Worm (Caenorhabditis elegans) whole organism, L4 larva: Measurements from ENCODE around the gene C17C3.9.

Experiments used
- F49E8.2 ChIP-seq: sonication (generic microtip); optimal IDR thresholded peaks from 2 replicates; lab custom pipeline; 2016; ENCODE audit warnings: missing compliant biosample characterization, mild to moderate bottlenecking, missing genetic modification characterization, borderline replicate concordance
- T20F7.1 ChIP-seq: fragments of 200-800 bp; sonication (Bioruptor generic); optimal IDR thresholded peaks from 2 replicates; lab custom pipeline; 2018; ENCODE audit warnings: mild to moderate bottlenecking, missing genetic modification characterization, missing compliant biosample characterization
- T26A8.4 ChIP-seq: fragments of 200-800 bp; sonication (Bioruptor generic); IDR thresholded peaks from 2 replicates; pipeline ENCODE4 v1.3.6; 2022; ENCODE audit warnings: missing genetic modification characterization, missing compliant biosample characterization
- Y105C5A.15 ChIP-seq: fragments of 200-800 bp; sonication (Bioruptor generic); IDR thresholded peaks from 2 replicates; pipeline ENCODE4 v1.3.6; 2022; ENCODE audit warnings: missing genetic modification characterization, missing compliant biosample characterization
- Y48G9A.11 ChIP-seq: fragments of 200-800 bp; sonication (Bioruptor generic); IDR thresholded peaks from 2 replicates; pipeline ENCODE4 v1.3.6; 2022; ENCODE audit warnings: missing genetic modification reagents, missing genetic modification characterization, missing compliant biosample characterization
- Y5F2A.4 ChIP-seq: fragments of 200-800 bp; sonication (Bioruptor generic); optimal IDR thresholded peaks from 2 replicates; lab custom pipeline; 2018; ENCODE audit warnings: mild to moderate bottlenecking, missing genetic modification characterization, missing compliant biosample characterization
- Y75B8A.6 ChIP-seq: fragments of 200-800 bp; sonication (Bioruptor generic); IDR thresholded peaks from 2 replicates; pipeline ENCODE4 v1.3.6; 2022; ENCODE audit warnings: missing genetic modification reagents, missing genetic modification characterization, missing compliant biosample characterization
- aha-1 ChIP-seq: fragments of 150-350 bp; peaks from one replicate; lab custom pipeline; 2014; ENCODE audit warnings: missing biosample characterization, missing genetic modification characterization
- aly-2 ChIP-seq: sonication (generic microtip); optimal IDR thresholded peaks from 2 replicates; lab custom pipeline; 2018; ENCODE audit warnings: missing biosample characterization, missing genetic modification characterization
- arid-1 ChIP-seq: fragments of 200-800 bp; sonication (Bioruptor generic); conservative IDR thresholded peaks from 2 replicates; pipeline ENCODE4 v1.3.6; 2022; ENCODE audit warnings: missing genetic modification reagents, missing genetic modification characterization, missing compliant biosample characterization
- ceh-20 ChIP-seq: fragments of 200-800 bp; sonication (Bioruptor generic); IDR thresholded peaks from 2 replicates; pipeline ENCODE4 v1.3.6; 2022; ENCODE audit warnings: missing genetic modification reagents, missing genetic modification characterization, missing compliant biosample characterization
- cey-2 ChIP-seq: sonication (generic microtip); optimal IDR thresholded peaks from 3 replicates; lab custom pipeline; 2017; ENCODE audit warnings: missing genetic modification characterization, mild to moderate bottlenecking, missing compliant biosample characterization, antibody characterized with exemption, borderline replicate concordance; ENCODE audit not compliant: insufficient read depth
- ctbp-1 ChIP-seq: fragments of 200-800 bp; sonication (Bioruptor generic); IDR thresholded peaks from 2 replicates; pipeline ENCODE4 v1.3.6; 2022; ENCODE audit warnings: missing genetic modification reagents, missing genetic modification characterization, missing compliant biosample characterization
- daf-12 ChIP-seq: fragments of 150-350 bp; optimal IDR thresholded peaks from 2 replicates; lab custom pipeline; 2014; ENCODE audit warnings: missing biosample characterization, missing genetic modification reagents, missing genetic modification characterization
- daf-16 ChIP-seq, 3 experiments: sonication (generic microtip); optimal IDR thresholded peaks; 2 replicates each; lab custom pipeline; 2016 to 2017; ENCODE audit warnings: missing genetic modification characterization in 3 of 3, missing genetic modification reagents in 3 of 3, mild to moderate bottlenecking in 2 of 3, missing compliant biosample characterization in 2 of 3, missing biosample characterization in 1 of 3, moderate library complexity in 1 of 3
- daf-19 ChIP-seq: fragments of 200-800 bp; sonication (Bioruptor generic); conservative IDR thresholded peaks from 2 replicates; pipeline ENCODE4 v1.3.6; 2022; ENCODE audit warnings: missing genetic modification characterization, missing compliant biosample characterization
- dmd-6 ChIP-seq: fragments of 200-800 bp; sonication (Bioruptor generic); IDR thresholded peaks from 2 replicates; pipeline ENCODE4 v1.3.6; 2022; ENCODE audit warnings: missing genetic modification reagents, missing genetic modification characterization, missing compliant biosample characterization
- dpl-1 ChIP-seq: fragments of 150-350 bp; optimal IDR thresholded peaks from 2 replicates; lab custom pipeline; 2014; ENCODE audit warnings: missing biosample characterization, missing genetic modification reagents, missing genetic modification characterization
- dve-1 ChIP-seq: sonication (generic microtip); optimal IDR thresholded peaks from 2 replicates; lab custom pipeline; 2017; ENCODE audit warnings: antibody characterized with exemption, mild to moderate bottlenecking, missing genetic modification characterization, missing compliant biosample characterization; ENCODE audit not compliant: insufficient read depth
- egl-43 ChIP-seq: fragments of 200-800 bp; sonication (Bioruptor generic); IDR thresholded peaks from 2 replicates; pipeline ENCODE4 v1.3.6; 2022; ENCODE audit warnings: missing genetic modification reagents, missing genetic modification characterization, missing compliant biosample characterization
- gei-8 ChIP-seq: fragments of 200-800 bp; sonication (Bioruptor generic); optimal IDR thresholded peaks from 2 replicates; lab custom pipeline; 2018; ENCODE audit warnings: mild to moderate bottlenecking, missing genetic modification characterization, missing compliant biosample characterization
- hif-1 ChIP-seq, 2 experiments: sonication (generic microtip); optimal IDR thresholded peaks; 2 replicates each; lab custom pipeline; 2016 to 2017; ENCODE audit warnings: missing compliant biosample characterization in 2 of 2, missing genetic modification characterization in 2 of 2, missing genetic modification reagents in 2 of 2, missing genotype in 2 of 2, mild to moderate bottlenecking in 1 of 2
- hlh-11 ChIP-seq: fragments of 200-800 bp; sonication (Bioruptor generic); optimal IDR thresholded peaks from 2 replicates; lab custom pipeline; 2018; ENCODE audit warnings: mild to moderate bottlenecking, missing genetic modification characterization, missing compliant biosample characterization
- hmg-1.1 ChIP-seq: fragments of 200-800 bp; sonication (Bioruptor generic); IDR thresholded peaks from 2 replicates; pipeline ENCODE4 v1.3.6; 2022; ENCODE audit warnings: missing genetic modification reagents, missing genetic modification characterization, missing compliant biosample characterization
- jun-1 ChIP-seq: fragments of 150-350 bp; optimal IDR thresholded peaks from 2 replicates; lab custom pipeline; 2014; ENCODE audit warnings: missing biosample characterization, missing genetic modification reagents, missing genetic modification characterization
- lim-7 ChIP-seq: fragments of 200-800 bp; sonication (Bioruptor generic); IDR thresholded peaks from 2 replicates; pipeline ENCODE4 v1.3.6; 2022; ENCODE audit warnings: missing genetic modification characterization, missing compliant biosample characterization
- lin-38 ChIP-seq: fragments of 200-800 bp; sonication (Bioruptor generic); IDR thresholded peaks from 2 replicates; pipeline ENCODE4 v1.3.6; 2022; ENCODE audit warnings: missing genetic modification reagents, missing genetic modification characterization, missing compliant biosample characterization
- lsy-2 ChIP-seq, 2 experiments: fragments of 150-350 bp in 1 of 2; sonication (generic microtip) in 1 of 2; optimal IDR thresholded peaks; 2 replicates each; lab custom pipeline; 2014 to 2017; ENCODE audit warnings: missing biosample characterization in 2 of 2, missing genetic modification characterization in 2 of 2
- mep-1 ChIP-seq: fragments of 150-350 bp; sonication (generic microtip); optimal IDR thresholded peaks from 3 replicates; lab custom pipeline; 2014; ENCODE audit warnings: missing biosample characterization, missing genetic modification characterization
- mes-2 ChIP-seq: sonication (generic microtip); optimal IDR thresholded peaks from 2 replicates; lab custom pipeline; 2016; ENCODE audit warnings: missing genotype, mild to moderate bottlenecking, missing genetic modification characterization, missing compliant biosample characterization; ENCODE audit not compliant: poor library complexity, severe bottlenecking
- nhr-102 ChIP-seq: sonication (generic microtip); optimal IDR thresholded peaks from 2 replicates; lab custom pipeline; 2016; ENCODE audit warnings: mild to moderate bottlenecking, missing genetic modification characterization, moderate library complexity, missing compliant biosample characterization
- nhr-11 ChIP-seq: fragments of 150-350 bp; optimal IDR thresholded peaks from 2 replicates; lab custom pipeline; 2014; ENCODE audit warnings: missing biosample characterization, missing genetic modification characterization
- nhr-28 ChIP-seq: fragments of 150-350 bp; optimal IDR thresholded peaks from 2 replicates; lab custom pipeline; 2014; ENCODE audit warnings: missing biosample characterization, missing genetic modification characterization
- nhr-77 ChIP-seq: fragments of 150-350 bp; optimal IDR thresholded peaks from 2 replicates; lab custom pipeline; 2014; ENCODE audit warnings: missing biosample characterization, missing genetic modification characterization
- pha-4 ChIP-seq, 2 experiments: fragments of 150-350 bp in 1 of 2; fragments of 200-800 bp in 1 of 2; sonication (Bioruptor generic) in 1 of 2; IDR thresholded peaks in 1 of 2; optimal IDR thresholded peaks in 1 of 2; 2 replicates each; pipeline versions ENCODE4 v1.3.6 to Lab custom; 2014 to 2022; ENCODE audit warnings: missing genetic modification characterization in 2 of 2, missing genetic modification reagents in 2 of 2, missing biosample characterization in 1 of 2, missing compliant biosample characterization in 1 of 2
- php-3 ChIP-seq: fragments of 200-800 bp; sonication (Bioruptor generic); IDR thresholded peaks from 2 replicates; pipeline ENCODE4 v1.3.6; 2022; ENCODE audit warnings: missing genetic modification reagents, missing genetic modification characterization, missing compliant biosample characterization
- set-16 ChIP-seq: fragments of 200-800 bp; sonication (Bioruptor generic); IDR thresholded peaks from 2 replicates; pipeline ENCODE4 v1.3.6; 2022; ENCODE audit warnings: missing genetic modification reagents, missing genetic modification characterization, missing compliant biosample characterization
- spr-1 ChIP-seq: sonication (generic microtip); optimal IDR thresholded peaks from 2 replicates; lab custom pipeline; 2016; ENCODE audit warnings: mild to moderate bottlenecking, missing genetic modification characterization, missing compliant biosample characterization
- spr-3 ChIP-seq: fragments of 200-800 bp; sonication (Bioruptor generic); optimal IDR thresholded peaks from 2 replicates; lab custom pipeline; 2018; ENCODE audit warnings: mild to moderate bottlenecking, missing genetic modification characterization, missing compliant biosample characterization
- tag-97 ChIP-seq: fragments of 200-800 bp; sonication (Bioruptor generic); IDR thresholded peaks from 2 replicates; pipeline ENCODE4 v1.3.6; 2022; ENCODE audit warnings: missing genetic modification characterization, missing compliant biosample characterization
- tra-1 ChIP-seq: fragments of 200-800 bp; sonication (Bioruptor generic); IDR thresholded peaks from 2 replicates; pipeline ENCODE4 v1.3.6; 2022; ENCODE audit warnings: missing genetic modification reagents, missing genetic modification characterization, missing compliant biosample characterization
- unc-130 ChIP-seq: sonication (generic microtip); optimal IDR thresholded peaks from 2 replicates; lab custom pipeline; 2016; ENCODE audit warnings: missing genetic modification reagents, missing genetic modification characterization, missing compliant biosample characterization
- unc-62 ChIP-seq, 3 experiments: fragments of 150-350 bp in 1 of 3; sonication (generic microtip); optimal IDR thresholded peaks in 2 of 3; peaks in 1 of 3; 1 replicate in 1 of 3; 2 replicates in 2 of 3; lab custom pipeline; 2014 to 2017; ENCODE audit warnings: missing biosample characterization in 3 of 3, missing genetic modification characterization in 3 of 3, missing genetic modification reagents in 3 of 3, missing genotype in 1 of 3
- vab-7 ChIP-seq: fragments of 200-800 bp; sonication (Bioruptor generic); IDR thresholded peaks from 2 replicates; pipeline ENCODE4 v1.3.6; 2022; ENCODE audit warnings: missing genetic modification reagents, missing genetic modification characterization, missing compliant biosample characterization
- zfp-3 ChIP-seq: fragments of 200-800 bp; sonication (Bioruptor generic); conservative IDR thresholded peaks from 2 replicates; pipeline ENCODE4 v1.3.6; 2022; ENCODE audit warnings: missing genetic modification reagents, missing genetic modification characterization, missing compliant biosample characterization
- zip-2 ChIP-seq: fragments of 150-350 bp; optimal IDR thresholded peaks from 2 replicates; lab custom pipeline; 2014; ENCODE audit warnings: missing biosample characterization, missing genetic modification characterization
- ztf-7 ChIP-seq: fragments of 150-350 bp; optimal IDR thresholded peaks from 2 replicates; lab custom pipeline; 2014; ENCODE audit warnings: missing biosample characterization, missing genetic modification characterization

The C17C3.9 gene

DNA sequence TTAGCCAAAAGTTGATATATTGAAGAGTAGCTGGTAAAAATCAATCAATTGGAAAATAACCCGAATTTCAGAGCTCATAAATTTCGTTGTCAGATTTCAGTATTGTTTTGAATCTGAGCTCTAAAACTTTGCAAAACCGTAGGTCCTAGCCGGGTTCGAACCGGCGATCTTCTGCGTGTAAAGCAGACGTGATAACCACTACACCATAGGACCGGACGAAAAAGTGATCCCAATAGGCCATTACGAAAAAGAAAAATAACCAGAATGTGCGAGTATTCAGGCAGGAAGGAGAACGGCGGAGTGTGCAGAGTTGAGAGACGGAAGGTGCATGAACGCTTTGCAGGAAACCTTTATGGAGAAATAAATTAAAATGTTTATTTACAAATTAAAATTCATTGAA, 45.0 kb upstream of the C17C3.9 start (continued):
- TF ChIP-seq daf-19 (GFP tag; lab: Robert Waterston, UW) (peak; percentile 84), nhr-28 (tag; lab: Kevin White, UChicago) (peak; percentile 18), spr-1 (tag; lab: Kevin White, UChicago) (peak; percentile 11), F49E8.2 (tag; lab: Kevin White, UChicago) (no peak), vab-7 (GFP tag; lab: Robert Waterston, UW) (peak; percentile 67; the same call in 1 of the 2 replicates), jun-1 (no peak), ztf-7 (peak; percentile 25), T26A8.4 (peak; percentile 50; the same call in 1 of the 2 replicates), zip-2 (peak; percentile 23), nhr-11 (no peak), unc-130 (GFP tag; lab: Kevin White, UChicago) (peak; percentile 51), pha-4 (GFP tag; IDR thresholded peaks at IDR 0.05; lab: Robert Waterston, UW) (peak; percentile 73), pha-4 (tag; optimal IDR thresholded peaks at IDR 0.05; lab: Kevin White, UChicago) (no peak), egl-43 (GFP tag; lab: Robert Waterston, UW) (peak; percentile 90), ctbp-1 (GFP tag; lab: Robert Waterston, UW) (peak; percentile 63; the same call in 1 of the 2 replicates), lim-7 (peak; percentile 77), spr-3 (peak; percentile 40), hmg-1.1 (GFP tag; lab: Robert Waterston, UW) (peak; percentile 80), dmd-6 (GFP tag; lab: Robert Waterston, UW) (peak; percentile 59), aha-1 (peak; percentile 77), php-3 (GFP tag; lab: Robert Waterston, UW) (peak; percentile 57; the same call in 1 of the 2 replicates), dpl-1 (GFP tag; lab: Kevin White, UChicago) (no peak), ceh-20 (GFP tag; lab: Robert Waterston, UW) (peak; percentile 46; the same call in 1 of the 2 replicates), unc-62 (GFP tag; optimal IDR thresholded peaks at IDR 0.05 in 1 of 2; lab: Kevin White, UChicago) (peak in 1 of 2 experiments; percentile 81), unc-62 (tag; optimal IDR thresholded peaks at IDR 0.05; lab: Kevin White, UChicago) (no peak), Y5F2A.4 (peak; percentile 34), mes-2 (tag; lab: Kevin White, UChicago) (peak; percentile 71), tra-1 (GFP tag; lab: Robert Waterston, UW) (peak; percentile 54; the same call in 1 of the 2 replicates), hlh-11 (tag; lab: Kevin White, UChicago) (peak; percentile 46), nhr-77 (peak; percentile 19), arid-1 (GFP tag; lab: Robert Waterston, UW) (peak; percentile 46; the same call in 1 of the 2 replicates), hif-1 (tag; optimal IDR thresholded peaks at IDR 0.05; lab: Kevin White, UChicago) (peak in 1 of 2 experiments; percentile 6), gei-8 (peak; percentile 4)
- TF ChIP-seq, all 104 proteins: peak for 44

DNA sequence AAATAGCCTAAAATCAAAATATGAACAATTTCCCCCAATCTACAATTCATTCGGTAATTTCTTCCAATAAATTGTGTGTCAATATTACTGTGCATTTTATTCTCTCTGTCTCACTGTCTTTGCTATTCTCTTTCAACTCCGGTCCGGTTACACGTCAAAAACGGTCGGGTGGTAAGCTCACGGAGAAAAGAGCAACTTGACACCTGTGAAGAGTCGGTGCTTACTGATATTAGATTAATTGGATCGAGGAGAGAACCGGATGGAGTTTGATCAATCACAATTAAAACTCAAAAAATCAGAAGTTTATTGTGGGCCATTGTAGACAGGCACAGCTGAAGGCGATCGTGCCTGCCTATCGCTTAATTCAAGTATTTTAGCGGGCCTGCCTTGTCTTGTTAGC, 42.8 kb upstream of the C17C3.9 start:
- peak; percentile 56 for TF ChIP-seq aha-1
- no peak for TF ChIP-seq cey-2 (tag; lab: Kevin White, UChicago)
- TF ChIP-seq tra-1 (GFP tag; lab: Robert Waterston, UW), result peak; percentile 21; the same call in 1 of the 2 replicates
- peak; percentile 83; the same call in 1 of the 2 replicates for TF ChIP-seq zfp-3
- no peak for TF ChIP-seq daf-12 (tag; lab: Kevin White, UChicago)
- TF ChIP-seq lin-38, result peak; percentile 28
- 0 out of 2 replicates have a peak, but pooled peaks have one; percentile 15 for TF ChIP-seq ctbp-1 (GFP tag; lab: Robert Waterston, UW)
- TF ChIP-seq set-16 (GFP tag; lab: Robert Waterston, UW), result no peak
- TF ChIP-seq T20F7.1 (GFP tag; lab: Kevin White, UChicago), result peak; percentile 2
- TF ChIP-seq nhr-102 (tag; lab: Kevin White, UChicago), result peak; percentile 64
- TF ChIP-seq mep-1, result peak; percentile 42
- no peak for TF ChIP-seq Y48G9A.11 (GFP tag; lab: Robert Waterston, UW)
- TF ChIP-seq aly-2, result no peak
- TF ChIP-seq lsy-2 (tag; optimal IDR thresholded peaks at IDR 0.05; lab: Kevin White, UChicago), result peak in 1 of 2 experiments; percentile 30
- peak; percentile 3 for TF ChIP-seq zip-2
- no peak for TF ChIP-seq tag-97
- TF ChIP-seq daf-16 (GFP tag; optimal IDR thresholded peaks at IDR 0.05; lab: Kevin White, UChicago), result peak in 1 of 2 experiments; percentile 24
- no peak for TF ChIP-seq daf-16 (tag; optimal IDR thresholded peaks at IDR 0.05; lab: Kevin White, UChicago)
- 0 out of 2 replicates have a peak, but pooled peaks have one; percentile 24 for TF ChIP-seq Y75B8A.6 (GFP tag; lab: Robert Waterston, UW)
- peak; percentile 17 for TF ChIP-seq dve-1
- TF ChIP-seq gei-8, result no peak
- 0 out of 2 replicates have a peak, but pooled peaks have one; percentile 32 for TF ChIP-seq Y105C5A.15 (GFP tag; lab: Robert Waterston, UW)
- no peak for TF ChIP-seq spr-1 (tag; lab: Kevin White, UChicago)
- peak; percentile 60; the same call in 1 of the 2 replicates for TF ChIP-seq T26A8.4
